Worm (Caenorhabditis elegans) whole organism, L1 larva: Measurements from ENCODE around the gene F11D5.7.

ENCODE experiments used
- C04F5.9 ChIP-seq: sonication (generic microtip); optimal IDR thresholded peaks from 2 replicates; lab custom pipeline; 2016; ENCODE audit warnings: missing genetic modification characterization, missing compliant biosample characterization
- F16B12.6 ChIP-seq: fragments of 150-350 bp; optimal IDR thresholded peaks from 2 replicates; lab custom pipeline; 2014; ENCODE audit warnings: missing biosample characterization, missing genetic modification characterization
- Y116A8C.19 ChIP-seq: sonication (generic microtip); optimal IDR thresholded peaks from 2 replicates; lab custom pipeline; 2016; ENCODE audit warnings: missing compliant biosample characterization, missing genetic modification characterization, borderline replicate concordance
- aha-1 ChIP-seq: fragments of 150-350 bp; optimal IDR thresholded peaks from 2 replicates; lab custom pipeline; 2014; ENCODE audit warnings: missing biosample characterization, missing genetic modification characterization
- alr-1 ChIP-seq: fragments of 200-800 bp; sonication (Bioruptor generic); optimal IDR thresholded peaks from 2 replicates; lab custom pipeline; 2018; ENCODE audit warnings: borderline replicate concordance, mild to moderate bottlenecking, missing genetic modification characterization, missing compliant biosample characterization
- aly-2 ChIP-seq: fragments of 150-350 bp; optimal IDR thresholded peaks from 2 replicates; lab custom pipeline; 2014; ENCODE audit warnings: missing biosample characterization, missing genetic modification characterization
- ceh-63 ChIP-seq: fragments of 200-800 bp; sonication (Bioruptor generic); optimal IDR thresholded peaks from 2 replicates; lab custom pipeline; 2018; ENCODE audit warnings: mild to moderate bottlenecking, missing genetic modification characterization, missing compliant biosample characterization
- ceh-8 ChIP-seq: fragments of 200-800 bp; sonication (Bioruptor generic); optimal IDR thresholded peaks from 2 replicates; lab custom pipeline; 2018; ENCODE audit warnings: mild to moderate bottlenecking, missing genetic modification characterization, moderate library complexity, missing compliant biosample characterization
- ceh-90 ChIP-seq: sonication (generic microtip); optimal IDR thresholded peaks from 2 replicates; lab custom pipeline; 2016; ENCODE audit warnings: missing genetic modification characterization, missing compliant biosample characterization
- ces-1 ChIP-seq: fragments of 150-350 bp; optimal IDR thresholded peaks from 2 replicates; lab custom pipeline; 2014; ENCODE audit warnings: missing biosample characterization, missing genetic modification reagents, missing genetic modification characterization
- dsc-1 ChIP-seq: sonication (generic microtip); optimal IDR thresholded peaks from 2 replicates; lab custom pipeline; 2016; ENCODE audit warnings: mild to moderate bottlenecking, missing genetic modification characterization, missing compliant biosample characterization
- egl-13 ChIP-seq: sonication (generic microtip); optimal IDR thresholded peaks from 2 replicates; lab custom pipeline; 2016; ENCODE audit warnings: missing genotype, missing genetic modification reagents, missing genetic modification characterization, missing compliant biosample characterization
- elt-2 ChIP-seq: sonication (generic microtip); optimal IDR thresholded peaks from 2 replicates; lab custom pipeline; 2016; ENCODE audit warnings: missing genetic modification characterization, mild to moderate bottlenecking, inconsistent platforms, missing compliant biosample characterization, missing genetic modification reagents
- fkh-10 ChIP-seq: sonication (generic microtip); optimal IDR thresholded peaks from 2 replicates; lab custom pipeline; 2017; ENCODE audit warnings: missing biosample characterization, missing genetic modification reagents, missing genetic modification characterization
- fkh-8 ChIP-seq: sonication (generic microtip); optimal IDR thresholded peaks from 2 replicates; lab custom pipeline; 2016; ENCODE audit warnings: mild to moderate bottlenecking, missing genetic modification characterization, missing compliant biosample characterization
- hlh-17 ChIP-seq: fragments of 200-800 bp; sonication (Bioruptor generic); optimal IDR thresholded peaks from 2 replicates; lab custom pipeline; 2018; ENCODE audit warnings: missing genetic modification characterization, mild to moderate bottlenecking, missing compliant biosample characterization, moderate library complexity, borderline replicate concordance
- irx-1 ChIP-seq: sonication (generic microtip); optimal IDR thresholded peaks from 2 replicates; lab custom pipeline; 2016; ENCODE audit warnings: missing genetic modification characterization, missing compliant biosample characterization
- jun-1 ChIP-seq: fragments of 150-350 bp; optimal IDR thresholded peaks from 2 replicates; lab custom pipeline; 2014; ENCODE audit warnings: missing biosample characterization, missing genetic modification reagents, missing genetic modification characterization
- lin-13 ChIP-seq: fragments of 150-350 bp; optimal IDR thresholded peaks from 2 replicates; lab custom pipeline; 2014; ENCODE audit warnings: missing biosample characterization, missing genetic modification reagents, missing genetic modification characterization
- lin-14 ChIP-seq: fragments of 200-800 bp; sonication (Bioruptor generic); optimal IDR thresholded peaks from 2 replicates; lab custom pipeline; 2018; ENCODE audit warnings: mild to moderate bottlenecking, missing genetic modification characterization, moderate library complexity, missing compliant biosample characterization
- lin-35 ChIP-seq, 2 experiments: fragments of 150-350 bp; optimal IDR thresholded peaks; 2 replicates each; lab custom pipeline; 2014; ENCODE audit warnings: missing biosample characterization in 2 of 2, missing genetic modification characterization in 2 of 2, missing genetic modification reagents in 2 of 2
- lir-3 ChIP-seq: sonication (generic microtip); optimal IDR thresholded peaks from 2 replicates; lab custom pipeline; 2016; ENCODE audit warnings: mild to moderate bottlenecking, missing genetic modification characterization, moderate library complexity, missing compliant biosample characterization; ENCODE audit not compliant: poor library complexity
- lsy-2 ChIP-seq, 2 experiments: fragments of 150-350 bp; optimal IDR thresholded peaks; 2 replicates each; lab custom pipeline; 2014; ENCODE audit warnings: missing biosample characterization in 2 of 2, missing genetic modification characterization in 2 of 2
- nhr-11 ChIP-seq: fragments of 150-350 bp; optimal IDR thresholded peaks from 2 replicates; lab custom pipeline; 2014; ENCODE audit warnings: missing biosample characterization, missing genetic modification characterization
- nhr-20 ChIP-seq: sonication (generic microtip); optimal IDR thresholded peaks from 2 replicates; lab custom pipeline; 2016; ENCODE audit warnings: mild to moderate bottlenecking, missing genetic modification characterization, missing compliant biosample characterization
- nhr-47 ChIP-seq: sonication (generic microtip); optimal IDR thresholded peaks from 2 replicates; lab custom pipeline; 2016; ENCODE audit warnings: mild to moderate bottlenecking, missing genetic modification characterization, moderate library complexity, missing compliant biosample characterization
- nhr-71 ChIP-seq: sonication (generic microtip); optimal IDR thresholded peaks from 2 replicates; lab custom pipeline; 2016; ENCODE audit warnings: mild to moderate bottlenecking, missing genetic modification characterization, moderate library complexity, missing compliant biosample characterization
- nhr-76 ChIP-seq: sonication (generic microtip); optimal IDR thresholded peaks from 2 replicates; lab custom pipeline; 2017; ENCODE audit warnings: missing biosample characterization, missing genetic modification characterization
- nhr-77 ChIP-seq: fragments of 150-350 bp; optimal IDR thresholded peaks from 2 replicates; lab custom pipeline; 2014; ENCODE audit warnings: missing biosample characterization, missing genetic modification characterization
- nhr-85 ChIP-seq: sonication (generic microtip); peaks from one replicate; lab custom pipeline; 2016; ENCODE audit warnings: missing genetic modification characterization, inconsistent platforms, missing compliant biosample characterization
- nhr-90 ChIP-seq: sonication (generic microtip); optimal IDR thresholded peaks from 2 replicates; lab custom pipeline; 2016; ENCODE audit warnings: mild to moderate bottlenecking, missing genetic modification characterization, missing compliant biosample characterization; ENCODE audit not compliant: poor library complexity
- pqm-1 ChIP-seq: sonication (generic microtip); optimal IDR thresholded peaks from 3 replicates; lab custom pipeline; 2017; ENCODE audit warnings: missing biosample characterization, missing genetic modification characterization
- rnt-1 ChIP-seq: sonication (generic microtip); optimal IDR thresholded peaks from 2 replicates; lab custom pipeline; 2016; ENCODE audit warnings: mild to moderate bottlenecking, missing genetic modification characterization, moderate library complexity, missing compliant biosample characterization
- sox-4 ChIP-seq: sonication (generic microtip); optimal IDR thresholded peaks from 2 replicates; lab custom pipeline; 2016; ENCODE audit warnings: missing genetic modification characterization, missing compliant biosample characterization
- swsn-7 ChIP-seq: sonication (generic microtip); optimal IDR thresholded peaks from 2 replicates; lab custom pipeline; 2016; ENCODE audit warnings: missing genetic modification characterization, missing compliant biosample characterization
- tlp-1 ChIP-seq: fragments of 150-350 bp; optimal IDR thresholded peaks from 2 replicates; lab custom pipeline; 2014; ENCODE audit warnings: missing biosample characterization, missing genetic modification characterization
- unc-62 ChIP-seq: fragments of 150-350 bp; optimal IDR thresholded peaks from 2 replicates; lab custom pipeline; 2014; ENCODE audit warnings: missing biosample characterization, missing genetic modification reagents, missing genetic modification characterization
- unc-86 ChIP-seq: sonication (generic microtip); optimal IDR thresholded peaks from 2 replicates; lab custom pipeline; 2016; ENCODE audit warnings: missing genetic modification characterization, missing compliant biosample characterization
- unc-98 ChIP-seq: fragments of 200-800 bp; sonication (Bioruptor generic); IDR thresholded peaks from 2 replicates; pipeline ENCODE4 v1.3.6; 2022; ENCODE audit warnings: missing genetic modification characterization, missing compliant biosample characterization
- vab-15 ChIP-seq: sonication (generic microtip); optimal IDR thresholded peaks from 2 replicates; lab custom pipeline; 2017; ENCODE audit warnings: missing genotype, mild to moderate bottlenecking, missing genetic modification characterization, missing compliant biosample characterization
- xbp-1 ChIP-seq: sonication (generic microtip); optimal IDR thresholded peaks from 2 replicates; lab custom pipeline; 2016; ENCODE audit warnings: missing genetic modification characterization, missing compliant biosample characterization
- zag-1 ChIP-seq: fragments of 150-350 bp; optimal IDR thresholded peaks from 2 replicates; lab custom pipeline; 2014; ENCODE audit warnings: missing biosample characterization, missing genetic modification characterization
- ztf-11 ChIP-seq, 2 experiments: sonication (generic microtip); optimal IDR thresholded peaks; 2 replicates each; lab custom pipeline; 2016 to 2017; ENCODE audit warnings: missing genetic modification characterization in 2 of 2, missing biosample characterization in 1 of 2, missing compliant biosample characterization in 1 of 2
- ztf-4 ChIP-seq: fragments of 150-350 bp; optimal IDR thresholded peaks from 2 replicates; lab custom pipeline; 2014; ENCODE audit warnings: missing biosample characterization, missing genetic modification characterization

The F11D5.7 gene

DNA sequence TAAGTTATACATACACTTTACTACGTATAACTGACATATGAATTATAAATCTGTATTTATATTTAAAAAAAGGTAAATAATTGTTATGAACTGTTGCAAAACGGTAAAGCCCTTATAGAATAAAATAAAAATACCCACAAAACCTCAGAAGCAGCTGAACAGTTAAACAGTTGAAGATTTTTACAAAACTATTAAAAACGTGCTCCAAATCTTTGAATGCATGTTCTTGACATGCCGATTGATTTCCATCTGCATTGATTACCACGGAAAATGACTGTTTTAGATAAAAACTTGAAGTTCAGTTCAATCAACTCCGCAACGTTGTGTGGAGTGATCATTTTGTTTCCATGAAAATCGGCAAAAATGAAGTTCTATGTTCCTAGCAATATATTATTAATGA, at the start of gene F11D5.7:
F11D5.7 (plus strand) TSS at position 301 of the 400 bp plus-strand sequence.
- TF ChIP-seq nhr-85: no peak
- TF ChIP-seq nhr-76 (tag; lab: Kevin White, UChicago): no peak
- no peak for TF ChIP-seq ceh-8 (GFP tag; lab: Kevin White, UChicago)
- TF ChIP-seq sox-4 (tag; lab: Kevin White, UChicago): no peak
- no peak for TF ChIP-seq fkh-10 (GFP tag; lab: Kevin White, UChicago)
- TF ChIP-seq xbp-1 (tag; lab: Kevin White, UChicago): no peak
- no peak for TF ChIP-seq unc-86 (tag; lab: Kevin White, UChicago)
- no peak for TF ChIP-seq ztf-4 (tag; lab: Kevin White, UChicago)
- no peak for TF ChIP-seq nhr-77
- TF ChIP-seq irx-1 (tag; lab: Kevin White, UChicago): no peak
- TF ChIP-seq ceh-63 (GFP tag; lab: Kevin White, UChicago): no peak
- no peak for TF ChIP-seq Y116A8C.19 (tag; lab: Kevin White, UChicago)
- no peak for TF ChIP-seq elt-2
- TF ChIP-seq lin-13 (GFP tag; lab: Kevin White, UChicago): no peak
- no peak for TF ChIP-seq aha-1
- TF ChIP-seq, all 84 proteins: peak for 0

DNA sequence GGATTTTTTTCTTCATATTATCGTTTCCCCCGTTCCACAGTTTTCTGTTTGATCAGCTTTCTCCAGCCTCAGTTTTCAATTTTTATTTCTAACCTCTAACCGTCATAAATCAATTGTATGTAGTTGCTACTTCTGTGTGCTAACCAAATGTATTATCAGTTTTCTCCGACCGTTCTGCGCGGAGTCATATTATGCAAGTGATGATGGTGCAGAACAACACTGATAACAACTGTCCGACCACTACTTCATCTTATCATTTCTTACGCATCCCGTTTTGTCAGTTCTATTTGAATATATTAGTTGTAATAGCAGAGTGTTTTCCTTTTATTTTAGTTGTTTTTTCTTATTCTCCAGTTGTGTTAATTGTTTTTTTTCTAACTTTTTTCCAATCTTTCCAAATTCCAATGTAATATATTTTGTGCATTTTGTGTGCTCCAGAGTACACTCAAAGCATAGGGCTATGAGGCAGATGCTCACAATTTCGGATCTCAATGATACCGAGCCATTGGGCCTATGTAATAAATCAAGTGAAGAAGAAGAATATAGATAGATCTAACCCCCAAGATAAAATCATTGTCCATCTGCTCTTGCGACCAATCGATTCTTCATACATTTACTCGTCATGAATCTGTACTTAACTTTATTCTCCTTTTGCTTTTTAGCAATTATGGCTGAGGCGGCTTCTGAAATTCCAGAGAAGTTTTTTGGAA, 47.2 kb upstream of the F11D5.7 start, which contains the start of gene lbp-3:
lbp-3 (plus strand) TSS at position 589 of the 710 bp plus-strand sequence.
- no peak for TF ChIP-seq ces-1 (GFP tag; lab: Kevin White, UChicago)
- no peak for TF ChIP-seq tlp-1 (tag; lab: Kevin White, UChicago)
- no peak for TF ChIP-seq xbp-1 (tag; lab: Kevin White, UChicago)
- TF ChIP-seq rnt-1 (tag; lab: Kevin White, UChicago): peak; percentile 32
- peak; percentile 34 for TF ChIP-seq nhr-71 (tag; lab: Kevin White, UChicago)
- no peak for TF ChIP-seq alr-1
- no peak for TF ChIP-seq ceh-90
- no peak for TF ChIP-seq F16B12.6 (tag; lab: Kevin White, UChicago)
- TF ChIP-seq nhr-90 (tag; lab: Kevin White, UChicago): peak; percentile 7
- TF ChIP-seq lin-14: peak; percentile 41
- TF ChIP-seq lin-35 (GFP tag; optimal IDR thresholded peaks at IDR 0.05; lab: Kevin White, UChicago): no peak
- TF ChIP-seq C04F5.9: no peak
- TF ChIP-seq hlh-17 (GFP tag; lab: Kevin White, UChicago): no peak
- TF ChIP-seq vab-15 (tag; lab: Kevin White, UChicago): no peak
- TF ChIP-seq nhr-47: no peak
- TF ChIP-seq fkh-8 (tag; lab: Kevin White, UChicago): no peak
- no peak for TF ChIP-seq lir-3
- no peak for TF ChIP-seq unc-98 (GFP tag; lab: Robert Waterston, UW)
- TF ChIP-seq nhr-20 (tag; lab: Kevin White, UChicago): peak; percentile 53
- TF ChIP-seq unc-62 (GFP tag; lab: Kevin White, UChicago): no peak
- no peak for TF ChIP-seq aly-2 (tag; lab: Kevin White, UChicago)
- no peak for TF ChIP-seq ztf-11 (tag; optimal IDR thresholded peaks at IDR 0.05; lab: Kevin White, UChicago)
- TF ChIP-seq nhr-77: no peak
- peak; percentile 1 for TF ChIP-seq jun-1 (tag; lab: Kevin White, UChicago)
- TF ChIP-seq lsy-2 (tag; optimal IDR thresholded peaks at IDR 0.05; lab: Kevin White, UChicago): no peak
- TF ChIP-seq pqm-1 (tag; lab: Kevin White, UChicago): peak; percentile 99
- TF ChIP-seq ceh-8 (GFP tag; lab: Kevin White, UChicago): no peak
- no peak for TF ChIP-seq zag-1 (tag; lab: Kevin White, UChicago)
- TF ChIP-seq elt-2: peak; percentile 98
- TF ChIP-seq nhr-85: no peak
- no peak for TF ChIP-seq fkh-10 (GFP tag; lab: Kevin White, UChicago)
- no peak for TF ChIP-seq egl-13 (tag; lab: Kevin White, UChicago)
- TF ChIP-seq unc-86 (tag; lab: Kevin White, UChicago): no peak
- TF ChIP-seq dsc-1 (tag; lab: Kevin White, UChicago): peak; percentile 31
- no peak for TF ChIP-seq swsn-7 (tag; lab: Kevin White, UChicago)
- TF ChIP-seq nhr-11 (tag; lab: Kevin White, UChicago): no peak
